Worm (Caenorhabditis elegans) whole organism, mixed stage, embryonic: ENCODE results near the gene nstp-1.

Experiments used
- bed-3 ChIP-seq: fragments of 200-800 bp; sonication (Bioruptor generic); optimal IDR thresholded peaks from 3 replicates; lab custom pipeline; 2018; ENCODE audit warnings: mild to moderate bottlenecking, missing genetic modification characterization, moderate library complexity, missing compliant biosample characterization
- blmp-1 ChIP-seq: fragments of 150-350 bp; optimal IDR thresholded peaks from 2 replicates; lab custom pipeline; 2014; ENCODE audit warnings: missing biosample characterization, missing genetic modification characterization
- ces-1 ChIP-seq: fragments of 150-350 bp; optimal IDR thresholded peaks from 2 replicates; lab custom pipeline; 2014; ENCODE audit warnings: missing biosample characterization, missing genetic modification reagents, missing genetic modification characterization
- lin-13 ChIP-seq: fragments of 150-350 bp; optimal IDR thresholded peaks from 2 replicates; lab custom pipeline; 2014; ENCODE audit warnings: missing biosample characterization, missing genetic modification characterization
- lsy-2 ChIP-seq: fragments of 150-350 bp; optimal IDR thresholded peaks from 2 replicates; lab custom pipeline; 2014; ENCODE audit warnings: missing biosample characterization, missing genetic modification characterization
- nhr-12 ChIP-seq: fragments of 150-350 bp; optimal IDR thresholded peaks from 2 replicates; lab custom pipeline; 2014; ENCODE audit warnings: missing biosample characterization, missing genetic modification characterization
- nhr-28 ChIP-seq: fragments of 150-350 bp; optimal IDR thresholded peaks from 2 replicates; lab custom pipeline; 2014; ENCODE audit warnings: missing biosample characterization, missing genetic modification characterization
- pha-4 ChIP-seq: fragments of 150-350 bp; optimal IDR thresholded peaks from 2 replicates; lab custom pipeline; 2018; ENCODE audit warnings: missing biosample characterization, missing genetic modification reagents, missing genetic modification characterization
- snpc-4 ChIP-seq: fragments of 150-350 bp; optimal IDR thresholded peaks from 2 replicates; lab custom pipeline; 2014; ENCODE audit warnings: missing biosample characterization, missing genetic modification characterization
- zip-8 ChIP-seq: fragments of 150-350 bp; optimal IDR thresholded peaks from 2 replicates; lab custom pipeline; 2014; ENCODE audit warnings: missing biosample characterization, missing genetic modification characterization

ce11 chrIV:8975331-8975625 is 9.4 kb upstream of the nstp-1 start, which contains the start of gene pdzd-8:
- TF ChIP-seq lin-13: no peak
- no peak for TF ChIP-seq zip-8
- TF ChIP-seq pha-4 (tag; lab: Kevin White, UChicago): no peak
- no peak for TF ChIP-seq blmp-1 (tag; lab: Kevin White, UChicago)
- no peak for TF ChIP-seq snpc-4 (tag; lab: Kevin White, UChicago)
- TF ChIP-seq bed-3 (GFP tag; lab: Kevin White, UChicago): no peak
- no peak for TF ChIP-seq nhr-28 (tag; lab: Kevin White, UChicago)
- TF ChIP-seq ces-1: no peak
- TF ChIP-seq nhr-12 (tag; lab: Kevin White, UChicago): no peak
- TF ChIP-seq lsy-2 (tag; lab: Kevin White, UChicago): no peak
